Fruit fly (Drosophila melanogaster): Measurements from ENCODE around the gene CG9592.

- TF ChIP-seq CG5204 (GFP tag; optimal IDR thresholded peaks at IDR 0.05) = no peak
- no peak for TF ChIP-seq CG12768 (GFP tag; optimal IDR thresholded peaks at IDR 0.05)
- no peak for TF ChIP-seq CG1620 (GFP tag; optimal IDR thresholded peaks at IDR 0.05)
- no peak for TF ChIP-seq CG14711 (tag; optimal IDR thresholded peaks at IDR 0.05)
- TF ChIP-seq CG7101 (tag; optimal IDR thresholded peaks at IDR 0.05) = no peak
- TF ChIP-seq Clk (GFP tag; optimal IDR thresholded peaks at IDR 0.05) = no peak
- TF ChIP-seq ovo (GFP tag; optimal IDR thresholded peaks at IDR 0.05) = no peak
- TF ChIP-seq cnc (optimal IDR thresholded peaks at IDR 0.05) = no peak
- no peak for TF ChIP-seq kay (GFP tag; ENCODE audit: borderline replicate concordance)
- TF ChIP-seq Crg-1 (GFP tag; optimal IDR thresholded peaks at IDR 0.05) = no peak
- no peak for TF ChIP-seq CG11617 (GFP tag; optimal IDR thresholded peaks at IDR 0.05)
- no peak for TF ChIP-seq cic (GFP tag; optimal IDR thresholded peaks at IDR 0.05)
- TF ChIP-seq bab1 (GFP tag; optimal IDR thresholded peaks at IDR 0.05) = no peak
Observed at dm6 chr3L:14549958-14550357, 32.3 kb downstream of the CG9592 start.
